Worm (Caenorhabditis elegans): ENCODE data around the gene C14A4.12.
A peak's percentile ranks its signal among the peaks of the same experiment; 100 is the strongest.

C14A4.12 gene

DNA sequence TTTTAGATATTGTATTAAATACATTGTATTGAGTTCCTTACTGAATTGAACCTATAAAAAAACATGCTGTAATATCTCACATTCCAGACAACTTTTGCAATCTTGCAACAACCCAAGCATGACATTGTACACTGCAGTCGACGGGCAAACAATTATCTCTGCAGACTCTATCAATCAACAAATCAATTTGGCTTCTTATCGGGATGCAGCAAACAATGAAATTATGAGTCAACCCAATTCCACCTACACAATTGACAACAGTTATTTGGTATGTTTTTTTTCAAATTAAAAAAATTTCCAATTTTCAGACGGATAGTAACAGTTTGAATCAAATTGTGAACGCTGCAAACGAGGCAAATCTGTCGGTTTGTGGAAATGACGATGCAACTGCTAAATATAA, 18.1 kb downstream of the C14A4.12 start:
- no peak for TF ChIP-seq sem-2 (GFP tag; optimal IDR thresholded peaks at IDR 0.05)
- no peak for TF ChIP-seq hlh-1 (tag; optimal IDR thresholded peaks at IDR 0.05)
- no peak for TF ChIP-seq tbx-8 (GFP tag; optimal IDR thresholded peaks at IDR 0.05)
- no peak for TF ChIP-seq mls-2 (tag; optimal IDR thresholded peaks at IDR 0.05)
- TF ChIP-seq ceh-83 (GFP tag; optimal IDR thresholded peaks at IDR 0.05) = no peak
- no peak for TF ChIP-seq sptf-1 (tag; optimal IDR thresholded peaks at IDR 0.05)
- TF ChIP-seq ham-2 (GFP tag; optimal IDR thresholded peaks at IDR 0.05) = no peak
- TF ChIP-seq nhr-12 (tag; optimal IDR thresholded peaks at IDR 0.05) = no peak
- TF ChIP-seq elt-3 (tag; optimal IDR thresholded peaks at IDR 0.05) = no peak
- no peak for TF ChIP-seq lin-32 (GFP tag; optimal IDR thresholded peaks at IDR 0.05)
- TF ChIP-seq ceh-43 (GFP tag; optimal IDR thresholded peaks at IDR 0.05) = no peak
- no peak for TF ChIP-seq nhr-76 (tag; optimal IDR thresholded peaks at IDR 0.05)
- TF ChIP-seq nhr-237 (tag; optimal IDR thresholded peaks at IDR 0.05) = no peak
- no peak for TF ChIP-seq drap-1 (GFP tag; optimal IDR thresholded peaks at IDR 0.05)
- TF ChIP-seq ztf-11 (tag; optimal IDR thresholded peaks at IDR 0.05) = no peak
- TF ChIP-seq mab-5 (tag; optimal IDR thresholded peaks at IDR 0.05) = no peak
- no peak for TF ChIP-seq nhr-28 (tag; optimal IDR thresholded peaks at IDR 0.05)
- TF ChIP-seq pha-4 (tag; optimal IDR thresholded peaks at IDR 0.05) = no peak

DNA sequence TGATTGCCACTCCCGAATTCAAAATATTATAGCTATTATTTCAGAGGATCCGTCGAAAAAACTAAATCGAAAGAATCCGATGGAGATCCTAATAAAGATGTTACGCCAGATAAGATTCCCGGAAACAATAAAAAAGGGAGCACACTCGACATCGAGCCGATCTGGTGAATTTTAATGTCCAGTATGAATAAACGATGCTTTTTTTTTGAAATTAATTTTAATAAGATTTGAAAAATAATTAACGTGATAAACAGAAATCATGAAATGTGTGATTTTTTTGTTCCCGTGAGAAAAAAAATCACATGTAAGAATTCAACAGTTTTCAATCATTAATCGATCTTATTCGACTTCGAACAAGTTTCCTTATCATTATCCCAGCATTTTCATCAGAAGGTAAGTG, 26.3 kb downstream of the C14A4.12 start, which contains the start of gene M28.9:
M28.9 (plus strand) TSS at position 301 of the 400 bp plus-strand sequence.
- TF ChIP-seq lin-32 (GFP tag; optimal IDR thresholded peaks at IDR 0.05) = no peak
- no peak for TF ChIP-seq unc-39 (tag; optimal IDR thresholded peaks at IDR 0.05)
- no peak for TF ChIP-seq nhr-237 (tag; optimal IDR thresholded peaks at IDR 0.05)
- TF ChIP-seq M03D4.4 (tag; optimal IDR thresholded peaks at IDR 0.05) = no peak
- TF ChIP-seq ztf-11 (tag; optimal IDR thresholded peaks at IDR 0.05) = no peak

DNA sequence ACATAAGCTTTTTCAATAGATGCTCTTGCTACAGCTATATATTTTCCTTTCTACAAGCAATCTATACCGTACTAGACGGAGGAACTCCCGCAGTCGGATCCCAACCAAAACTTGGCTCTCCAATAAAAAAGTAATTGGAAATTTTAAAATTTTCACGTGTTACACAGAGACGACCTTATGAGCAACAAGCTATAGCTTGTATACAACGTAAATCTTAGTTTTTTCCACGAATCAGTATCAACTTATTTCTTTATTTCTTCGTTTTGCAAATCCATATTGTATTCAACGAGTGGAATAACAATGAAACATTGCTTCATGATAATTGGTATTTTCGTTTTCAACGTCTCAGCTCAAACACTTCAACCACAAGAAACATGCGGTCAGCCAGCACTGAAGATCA, 30.6 kb downstream of the C14A4.12 start, which contains the start of gene M28.4:
M28.4 (plus strand) TSS at position 301 of the 400 bp plus-strand sequence.
- TF ChIP-seq sptf-1 (tag; optimal IDR thresholded peaks at IDR 0.05) (no peak), cnd-1 (tag; optimal IDR thresholded peaks at IDR 0.05) (no peak), ceh-43 (GFP tag; optimal IDR thresholded peaks at IDR 0.05) (no peak), nhr-12 (tag; optimal IDR thresholded peaks at IDR 0.05) (no peak), nhr-76 (tag; optimal IDR thresholded peaks at IDR 0.05) (no peak), ces-1 (GFP tag; optimal IDR thresholded peaks at IDR 0.05) (no peak), unc-62 (GFP tag; optimal IDR thresholded peaks at IDR 0.05) (no peak), sem-2 (GFP tag; optimal IDR thresholded peaks at IDR 0.05) (no peak), tbx-8 (GFP tag; optimal IDR thresholded peaks at IDR 0.05) (no peak), lin-32 (GFP tag; optimal IDR thresholded peaks at IDR 0.05) (no peak), mab-5 (tag; optimal IDR thresholded peaks at IDR 0.05) (no peak), ztf-11 (tag; optimal IDR thresholded peaks at IDR 0.05) (no peak), mep-1 (tag; optimal IDR thresholded peaks at IDR 0.05) (no peak)

DNA sequence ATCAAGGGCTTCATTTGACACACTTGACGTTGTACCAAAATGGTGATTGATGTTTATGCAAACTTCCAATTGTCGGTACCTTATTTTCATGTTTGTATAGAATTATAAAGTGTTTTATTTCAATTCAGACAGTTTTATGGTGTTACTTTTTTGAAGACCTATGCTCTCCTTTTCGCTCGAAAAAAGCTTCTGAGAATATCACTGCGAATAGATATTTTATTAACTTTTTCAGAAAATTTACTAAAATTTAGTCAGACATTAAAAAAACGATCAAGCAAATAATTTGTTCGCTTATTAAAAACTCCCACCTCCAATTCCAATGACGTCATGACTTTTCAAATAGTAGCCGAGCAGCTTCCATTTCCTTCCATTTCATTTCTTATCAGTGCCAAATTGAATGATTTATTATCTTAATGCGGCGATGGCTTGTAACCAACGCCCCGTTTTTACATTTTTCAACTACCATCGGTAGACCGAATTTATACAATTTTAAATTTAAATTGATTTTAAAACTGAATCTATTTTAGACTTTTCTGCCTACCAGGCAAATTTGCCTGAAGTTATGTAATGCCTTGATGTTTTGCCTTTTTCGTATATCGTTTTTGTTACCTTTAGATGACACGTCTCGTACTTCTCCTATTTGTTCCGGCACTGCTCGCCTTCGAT, 34.2 kb downstream of the C14A4.12 start, which contains the start of gene M28.10:
M28.10 (plus strand) TSS at position 616 of the 666 bp plus-strand sequence.
- TF ChIP-seq ceh-43 (GFP tag; optimal IDR thresholded peaks at IDR 0.05) = no peak
- no peak for TF ChIP-seq hlh-1 (tag; optimal IDR thresholded peaks at IDR 0.05)

DNA sequence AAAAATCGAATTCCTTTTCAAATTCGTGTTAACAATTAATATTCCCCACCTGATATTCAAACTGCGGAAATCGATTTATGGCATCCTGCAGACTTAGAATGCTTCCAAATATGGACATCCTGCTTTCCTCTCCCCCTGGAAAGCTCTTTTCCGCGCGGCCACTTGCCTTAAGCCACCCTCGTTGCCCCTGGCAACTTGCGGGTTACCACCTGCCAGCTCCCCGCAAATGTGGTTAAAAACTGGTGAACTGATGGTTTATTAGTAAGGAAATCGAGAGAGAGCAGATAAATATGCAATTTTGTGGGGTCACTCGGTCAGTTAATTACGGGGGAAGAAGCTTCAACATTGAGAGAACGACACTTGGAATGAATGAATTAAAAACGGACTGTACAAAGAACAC, 39.3 kb downstream of the C14A4.12 start, which contains the start of gene nphp-1:
nphp-1 (minus strand) TSS at position 145 of the 400 bp plus-strand sequence.
- TF ChIP-seq mep-1 (tag; optimal IDR thresholded peaks at IDR 0.05) (no peak), lin-32 (GFP tag; optimal IDR thresholded peaks at IDR 0.05) (peak; percentile 40), mab-5 (tag; optimal IDR thresholded peaks at IDR 0.05) (no peak), sptf-1 (tag; optimal IDR thresholded peaks at IDR 0.05) (no peak), flh-1 (GFP tag; optimal IDR thresholded peaks at IDR 0.05) (no peak), unc-120 (tag; optimal IDR thresholded peaks at IDR 0.05; ENCODE audit: poor library complexity, severe bottlenecking) (peak; percentile 12), lsy-2 (tag; optimal IDR thresholded peaks at IDR 0.05) (no peak), unc-62 (GFP tag; optimal IDR thresholded peaks at IDR 0.05) (no peak), sem-2 (GFP tag; optimal IDR thresholded peaks at IDR 0.05) (no peak)

DNA sequence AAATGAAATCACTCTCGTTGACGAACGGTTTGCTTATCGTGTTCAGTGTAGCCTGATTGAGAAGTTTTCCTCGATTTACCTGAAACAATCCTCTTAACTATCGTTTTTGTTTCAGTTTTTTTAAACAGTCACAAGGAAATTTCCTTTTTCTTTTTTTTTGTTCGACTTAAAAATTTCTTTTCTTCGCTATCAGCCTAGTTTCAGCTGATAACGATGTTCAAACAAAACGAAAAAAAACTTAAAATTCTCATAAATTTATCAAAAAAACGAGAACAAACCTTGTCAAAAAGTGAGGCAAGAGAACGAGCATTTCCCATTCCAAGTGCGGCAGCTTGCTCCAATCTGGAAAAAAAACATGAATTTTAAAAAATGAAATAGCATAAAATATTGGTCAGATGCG, 40.7 kb downstream of the C14A4.12 start:
- TF ChIP-seq mep-1 (tag; optimal IDR thresholded peaks at IDR 0.05) (no peak), hlh-1 (tag; optimal IDR thresholded peaks at IDR 0.05) (no peak), nhr-237 (tag; optimal IDR thresholded peaks at IDR 0.05) (no peak), unc-39 (tag; optimal IDR thresholded peaks at IDR 0.05) (no peak), nhr-28 (tag; optimal IDR thresholded peaks at IDR 0.05) (no peak), sptf-1 (tag; optimal IDR thresholded peaks at IDR 0.05) (no peak), cnd-1 (tag; optimal IDR thresholded peaks at IDR 0.05) (no peak), elt-3 (tag; optimal IDR thresholded peaks at IDR 0.05) (no peak), blmp-1 (tag; optimal IDR thresholded peaks at IDR 0.05) (no peak), mab-5 (tag; optimal IDR thresholded peaks at IDR 0.05) (no peak)
